Fruit fly (Drosophila melanogaster): ENCODE results near the gene AsnS.

DNA sequence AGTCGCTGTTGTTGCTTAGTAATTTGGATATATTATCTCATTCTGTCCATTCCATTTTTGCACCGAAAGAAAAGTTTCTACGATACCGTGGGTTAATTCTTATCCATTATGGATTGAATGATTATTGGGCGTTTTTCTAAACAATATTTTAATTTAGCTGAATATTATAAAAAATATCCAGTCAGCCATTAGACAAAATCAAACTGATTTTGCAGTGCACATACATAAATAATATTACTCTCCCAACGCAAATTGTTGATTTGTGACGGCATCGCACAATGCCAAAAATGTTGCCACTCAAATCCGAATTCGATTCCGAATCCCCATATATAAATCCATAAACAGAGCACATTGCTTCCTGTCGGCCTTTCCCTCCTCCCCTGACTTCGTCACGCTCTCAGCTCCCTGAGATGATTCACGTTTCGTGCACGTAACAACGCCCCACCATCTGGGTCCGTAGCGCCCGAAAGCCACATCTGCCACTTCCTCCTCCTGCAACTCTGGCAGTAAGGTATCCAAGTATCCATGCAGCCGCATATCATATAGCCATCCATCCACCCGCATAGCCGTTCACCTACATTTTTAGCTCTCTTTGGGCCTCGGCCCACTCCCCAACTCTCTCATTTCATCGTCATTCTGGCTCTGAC, 4.1 kb downstream of the AsnS start:
- no peak for TF ChIP-seq CG9609 (GFP tag; optimal IDR thresholded peaks at IDR 0.05)
- TF ChIP-seq CG14050 (GFP tag; IDR thresholded peaks at IDR 0.05), result peak; percentile 53; the same call in 1 of the 3 replicates
- peak; percentile 80 for TF ChIP-seq sob (GFP tag; IDR thresholded peaks at IDR 0.05)
- peak; percentile 37 for TF ChIP-seq phol (tag; optimal IDR thresholded peaks at IDR 0.05)
- no peak for TF ChIP-seq usp (GFP tag; optimal IDR thresholded peaks at IDR 0.05)
- peak; percentile 16; the same call in 1 of the 2 replicates for TF ChIP-seq bowl (GFP tag; IDR thresholded peaks at IDR 0.05)
- TF ChIP-seq CG6654 (GFP tag; optimal IDR thresholded peaks at IDR 0.05), result no peak
- no peak for TF ChIP-seq h (optimal IDR thresholded peaks at IDR 0.05)
- no peak for TF ChIP-seq HmgD (GFP tag; optimal IDR thresholded peaks at IDR 0.05)
